Worm (Caenorhabditis elegans) whole organism, L4 larva: ENCODE results near the gene H41C03.2.
A peak's percentile ranks its signal among the peaks of the same experiment; 100 is the strongest.

Source experiments
- D1046.2 ChIP-seq: fragments of 200-800 bp; sonication (Bioruptor generic); IDR thresholded peaks from 2 replicates; pipeline ENCODE4 v1.3.6; 2022; ENCODE audit warnings: missing genetic modification characterization, missing compliant biosample characterization
- F44E2.7 ChIP-seq: fragments of 200-800 bp; sonication (Bioruptor generic); IDR thresholded peaks from 2 replicates; pipeline ENCODE4 v2.1.2; 2022; ENCODE audit warnings: missing genetic modification characterization, missing compliant biosample characterization
- T26A8.4 ChIP-seq: fragments of 200-800 bp; sonication (Bioruptor generic); IDR thresholded peaks from 2 replicates; pipeline ENCODE4 v1.3.6; 2022; ENCODE audit warnings: missing genetic modification characterization, missing compliant biosample characterization
- ZK337.2 ChIP-seq: fragments of 200-800 bp; sonication (Bioruptor generic); IDR thresholded peaks from 2 replicates; pipeline ENCODE4 v1.3.6; 2022; ENCODE audit warnings: missing genetic modification reagents, missing genetic modification characterization, missing compliant biosample characterization
- ZK546.5 ChIP-seq, 2 experiments: sonication (generic microtip); optimal IDR thresholded peaks; 2 replicates each; lab custom pipeline; 2017; ENCODE audit warnings: missing biosample characterization in 2 of 2, missing genetic modification characterization in 2 of 2
- attf-4 ChIP-seq: sonication (generic microtip); optimal IDR thresholded peaks from 3 replicates; lab custom pipeline; 2017; ENCODE audit warnings: missing biosample characterization, missing genetic modification characterization
- ceh-28 ChIP-seq: fragments of 150-350 bp; optimal IDR thresholded peaks from 2 replicates; lab custom pipeline; 2014; ENCODE audit warnings: missing biosample characterization, missing genetic modification reagents, missing genetic modification characterization
- ceh-32 ChIP-seq: sonication (generic microtip); optimal IDR thresholded peaks from 2 replicates; lab custom pipeline; 2016; ENCODE audit warnings: mild to moderate bottlenecking, missing genetic modification characterization, missing compliant biosample characterization; ENCODE audit not compliant: poor library complexity
- ces-1 ChIP-seq: fragments of 150-350 bp; sonication (generic microtip); optimal IDR thresholded peaks from 4 replicates; lab custom pipeline; 2014; ENCODE audit warnings: missing biosample characterization, missing genetic modification reagents, missing genetic modification characterization
- cey-2 ChIP-seq: sonication (generic microtip); optimal IDR thresholded peaks from 3 replicates; lab custom pipeline; 2017; ENCODE audit warnings: missing genetic modification characterization, mild to moderate bottlenecking, missing compliant biosample characterization, antibody characterized with exemption, borderline replicate concordance; ENCODE audit not compliant: insufficient read depth
- daf-16 ChIP-seq, 3 experiments: sonication (generic microtip); optimal IDR thresholded peaks; 2 replicates each; lab custom pipeline; 2016 to 2017; ENCODE audit warnings: missing genetic modification characterization in 3 of 3, missing genetic modification reagents in 3 of 3, mild to moderate bottlenecking in 2 of 3, missing compliant biosample characterization in 2 of 3, missing biosample characterization in 1 of 3, moderate library complexity in 1 of 3
- daf-19 ChIP-seq: fragments of 200-800 bp; sonication (Bioruptor generic); conservative IDR thresholded peaks from 2 replicates; pipeline ENCODE4 v1.3.6; 2022; ENCODE audit warnings: missing genetic modification characterization, missing compliant biosample characterization
- dmd-6 ChIP-seq: fragments of 200-800 bp; sonication (Bioruptor generic); IDR thresholded peaks from 2 replicates; pipeline ENCODE4 v1.3.6; 2022; ENCODE audit warnings: missing genetic modification reagents, missing genetic modification characterization, missing compliant biosample characterization
- duxl-1 ChIP-seq: sonication (generic microtip); optimal IDR thresholded peaks from 2 replicates; lab custom pipeline; 2016; ENCODE audit warnings: mild to moderate bottlenecking, missing genetic modification characterization, moderate library complexity, missing compliant biosample characterization; ENCODE audit not compliant: poor library complexity
- egl-27 ChIP-seq: sonication (generic microtip); optimal IDR thresholded peaks from 3 replicates; lab custom pipeline; 2017; ENCODE audit warnings: missing biosample characterization, missing genetic modification reagents, missing genetic modification characterization
- fkh-10 ChIP-seq: fragments of 150-350 bp; optimal IDR thresholded peaks from 2 replicates; lab custom pipeline; 2014; ENCODE audit warnings: missing biosample characterization, missing genetic modification reagents, missing genetic modification characterization
- hlh-11 ChIP-seq: fragments of 200-800 bp; sonication (Bioruptor generic); optimal IDR thresholded peaks from 2 replicates; lab custom pipeline; 2018; ENCODE audit warnings: mild to moderate bottlenecking, missing genetic modification characterization, missing compliant biosample characterization
- lim-7 ChIP-seq: fragments of 200-800 bp; sonication (Bioruptor generic); IDR thresholded peaks from 2 replicates; pipeline ENCODE4 v1.3.6; 2022; ENCODE audit warnings: missing genetic modification characterization, missing compliant biosample characterization
- lin-13 ChIP-seq: fragments of 150-350 bp; optimal IDR thresholded peaks from 2 replicates; lab custom pipeline; 2014; ENCODE audit warnings: missing biosample characterization, missing genetic modification reagents, missing genetic modification characterization
- lin-39 ChIP-seq: fragments of 150-350 bp; optimal IDR thresholded peaks from 2 replicates; lab custom pipeline; 2014; ENCODE audit warnings: missing biosample characterization, missing genetic modification reagents, missing genetic modification characterization
- lsy-2 ChIP-seq, 2 experiments: fragments of 150-350 bp in 1 of 2; sonication (generic microtip) in 1 of 2; optimal IDR thresholded peaks; 2 replicates each; lab custom pipeline; 2014 to 2017; ENCODE audit warnings: missing biosample characterization in 2 of 2, missing genetic modification characterization in 2 of 2
- mdl-1 ChIP-seq, 2 experiments: fragments of 150-350 bp in 1 of 2; sonication (generic microtip) in 1 of 2; optimal IDR thresholded peaks; 2 replicates each; lab custom pipeline; 2014 to 2017; ENCODE audit warnings: missing biosample characterization in 2 of 2, missing genetic modification characterization in 2 of 2
- mes-2 ChIP-seq: sonication (generic microtip); optimal IDR thresholded peaks from 2 replicates; lab custom pipeline; 2016; ENCODE audit warnings: missing genotype, mild to moderate bottlenecking, missing genetic modification characterization, missing compliant biosample characterization; ENCODE audit not compliant: poor library complexity, severe bottlenecking
- mxl-2 ChIP-seq: fragments of 200-800 bp; sonication (Bioruptor generic); conservative IDR thresholded peaks from 2 replicates; pipeline ENCODE4 v1.3.6; 2022; ENCODE audit warnings: missing genetic modification reagents, missing genetic modification characterization, missing compliant biosample characterization
- nhr-102 ChIP-seq: sonication (generic microtip); optimal IDR thresholded peaks from 2 replicates; lab custom pipeline; 2016; ENCODE audit warnings: mild to moderate bottlenecking, missing genetic modification characterization, moderate library complexity, missing compliant biosample characterization
- nhr-11 ChIP-seq: fragments of 150-350 bp; optimal IDR thresholded peaks from 2 replicates; lab custom pipeline; 2014; ENCODE audit warnings: missing biosample characterization, missing genetic modification characterization
- nhr-28 ChIP-seq: fragments of 150-350 bp; optimal IDR thresholded peaks from 2 replicates; lab custom pipeline; 2014; ENCODE audit warnings: missing biosample characterization, missing genetic modification characterization
- nhr-41 ChIP-seq: fragments of 200-800 bp; sonication (Bioruptor generic); IDR thresholded peaks from 2 replicates; pipeline ENCODE4 v1.3.6; 2022; ENCODE audit warnings: missing genetic modification reagents, missing genetic modification characterization, missing compliant biosample characterization
- nhr-42 ChIP-seq: fragments of 200-800 bp; sonication (Bioruptor generic); IDR thresholded peaks from 2 replicates; pipeline ENCODE4 v1.3.6; 2022; ENCODE audit warnings: missing genetic modification characterization, missing compliant biosample characterization
- nhr-76 ChIP-seq: fragments of 150-350 bp; optimal IDR thresholded peaks from 2 replicates; lab custom pipeline; 2014; ENCODE audit warnings: missing biosample characterization, missing genetic modification characterization
- nhr-77 ChIP-seq: fragments of 150-350 bp; optimal IDR thresholded peaks from 2 replicates; lab custom pipeline; 2014; ENCODE audit warnings: missing biosample characterization, missing genetic modification characterization
- php-3 ChIP-seq: fragments of 200-800 bp; sonication (Bioruptor generic); IDR thresholded peaks from 2 replicates; pipeline ENCODE4 v1.3.6; 2022; ENCODE audit warnings: missing genetic modification reagents, missing genetic modification characterization, missing compliant biosample characterization
- pqm-1 ChIP-seq: sonication (generic microtip); optimal IDR thresholded peaks from 2 replicates; lab custom pipeline; 2017; ENCODE audit warnings: missing biosample characterization, missing genetic modification characterization
- saeg-2 ChIP-seq: fragments of 200-800 bp; sonication (Bioruptor generic); IDR thresholded peaks from 2 replicates; pipeline ENCODE4 v1.3.6; 2022; ENCODE audit warnings: missing genetic modification reagents, missing genetic modification characterization, missing compliant biosample characterization
- set-16 ChIP-seq: fragments of 200-800 bp; sonication (Bioruptor generic); IDR thresholded peaks from 2 replicates; pipeline ENCODE4 v1.3.6; 2022; ENCODE audit warnings: missing genetic modification reagents, missing genetic modification characterization, missing compliant biosample characterization
- snpc-1.2 ChIP-seq: fragments of 200-800 bp; sonication (Bioruptor generic); IDR thresholded peaks from 2 replicates; pipeline ENCODE4 v1.3.6; 2022; ENCODE audit warnings: missing genetic modification reagents, missing genetic modification characterization, missing compliant biosample characterization
- spr-1 ChIP-seq: sonication (generic microtip); optimal IDR thresholded peaks from 2 replicates; lab custom pipeline; 2016; ENCODE audit warnings: mild to moderate bottlenecking, missing genetic modification characterization, missing compliant biosample characterization
- tra-1 ChIP-seq: fragments of 200-800 bp; sonication (Bioruptor generic); IDR thresholded peaks from 2 replicates; pipeline ENCODE4 v1.3.6; 2022; ENCODE audit warnings: missing genetic modification reagents, missing genetic modification characterization, missing compliant biosample characterization
- unc-39 ChIP-seq: sonication (generic microtip); optimal IDR thresholded peaks from 2 replicates; lab custom pipeline; 2017; ENCODE audit warnings: missing biosample characterization, missing genetic modification characterization
- unc-62 ChIP-seq, 3 experiments: fragments of 150-350 bp in 1 of 3; sonication (generic microtip); optimal IDR thresholded peaks in 2 of 3; peaks in 1 of 3; 1 replicate in 1 of 3; 2 replicates in 2 of 3; lab custom pipeline; 2014 to 2017; ENCODE audit warnings: missing biosample characterization in 3 of 3, missing genetic modification characterization in 3 of 3, missing genetic modification reagents in 3 of 3, missing genotype in 1 of 3
- zfp-3 ChIP-seq: fragments of 200-800 bp; sonication (Bioruptor generic); conservative IDR thresholded peaks from 2 replicates; pipeline ENCODE4 v1.3.6; 2022; ENCODE audit warnings: missing genetic modification reagents, missing genetic modification characterization, missing compliant biosample characterization
- ztf-7 ChIP-seq: fragments of 150-350 bp; optimal IDR thresholded peaks from 2 replicates; lab custom pipeline; 2014; ENCODE audit warnings: missing biosample characterization, missing genetic modification characterization

Gene H41C03.2

ce11 chrII:5885966-5886621 is 34.2 kb upstream of the H41C03.2 start (continued):
- peak; percentile 66 for TF ChIP-seq cey-2 (tag; lab: Kevin White, UChicago)
- TF ChIP-seq unc-62 (GFP tag; optimal IDR thresholded peaks at IDR 0.05 in 1 of 2; lab: Kevin White, UChicago), result no peak
- TF ChIP-seq unc-62 (tag; optimal IDR thresholded peaks at IDR 0.05; lab: Kevin White, UChicago), result no peak
- TF ChIP-seq ZK337.2, result no peak
- no peak for TF ChIP-seq ztf-7 (tag; lab: Kevin White, UChicago)
- no peak for TF ChIP-seq nhr-42
- peak; percentile 69 for TF ChIP-seq hlh-11 (tag; lab: Kevin White, UChicago)
- peak in 1 of 2 experiments; percentile 25 for TF ChIP-seq mdl-1 (tag; optimal IDR thresholded peaks at IDR 0.05; lab: Kevin White, UChicago)
- peak; percentile 4 for TF ChIP-seq nhr-102 (tag; lab: Kevin White, UChicago)
- TF ChIP-seq fkh-10, result no peak
- no peak for TF ChIP-seq ceh-28
- no peak for TF ChIP-seq lin-13 (GFP tag; lab: Kevin White, UChicago)
- no peak for TF ChIP-seq T26A8.4 (GFP tag; lab: Robert Waterston, UW)
- no peak for TF ChIP-seq egl-27 (tag; lab: Kevin White, UChicago)
- no peak for TF ChIP-seq nhr-11 (tag; lab: Kevin White, UChicago)
- TF ChIP-seq daf-16 (GFP tag; optimal IDR thresholded peaks at IDR 0.05; lab: Kevin White, UChicago), result no peak
- TF ChIP-seq daf-16 (tag; optimal IDR thresholded peaks at IDR 0.05; lab: Kevin White, UChicago), result peak; percentile 36
- TF ChIP-seq lsy-2 (tag; optimal IDR thresholded peaks at IDR 0.05; lab: Kevin White, UChicago), result peak; percentile 21 to 32
- TF ChIP-seq mes-2, result peak; percentile 30
- peak; percentile 81 for TF ChIP-seq nhr-28
- peak; percentile 36; the same call in 1 of the 2 replicates for TF ChIP-seq dmd-6 (GFP tag; lab: Robert Waterston, UW)
- TF ChIP-seq ces-1 (GFP tag; lab: Kevin White, UChicago), result no peak
- no peak for TF ChIP-seq spr-1 (tag; lab: Kevin White, UChicago)
- no peak for TF ChIP-seq zfp-3 (GFP tag; lab: Robert Waterston, UW)
- TF ChIP-seq mxl-2 (GFP tag; lab: Robert Waterston, UW), result no peak
- no peak for TF ChIP-seq set-16
- no peak for TF ChIP-seq F44E2.7 (GFP tag; lab: Robert Waterston, UW)
- TF ChIP-seq php-3 (GFP tag; lab: Robert Waterston, UW), result no peak
- TF ChIP-seq D1046.2, result no peak
- TF ChIP-seq duxl-1 (tag; lab: Kevin White, UChicago), result no peak
- TF ChIP-seq nhr-77 (tag; lab: Kevin White, UChicago), result peak; percentile 10

ce11 chrII:5884252-5884651 is 32.3 kb upstream of the H41C03.2 start, which contains the start of gene rfip-1:
Gene rfip-1, plus strand, starts transcription at chrII:5884552.
- no peak for TF ChIP-seq mes-2
- TF ChIP-seq zfp-3 (GFP tag; lab: Robert Waterston, UW), result no peak
- no peak for TF ChIP-seq ceh-32 (tag; lab: Kevin White, UChicago)
- no peak for TF ChIP-seq saeg-2 (GFP tag; lab: Robert Waterston, UW)
- TF ChIP-seq tra-1 (GFP tag; lab: Robert Waterston, UW), result no peak
- no peak for TF ChIP-seq snpc-1.2
- TF ChIP-seq daf-19 (GFP tag; lab: Robert Waterston, UW), result no peak
- no peak for TF ChIP-seq nhr-41 (GFP tag; lab: Robert Waterston, UW)
- no peak for TF ChIP-seq nhr-77 (tag; lab: Kevin White, UChicago)
- no peak for TF ChIP-seq lin-39
- no peak for TF ChIP-seq pqm-1 (tag; lab: Kevin White, UChicago)
- no peak for TF ChIP-seq nhr-76 (tag; lab: Kevin White, UChicago)
- no peak for TF ChIP-seq unc-39 (tag; lab: Kevin White, UChicago)
- no peak for TF ChIP-seq ZK546.5 (tag; optimal IDR thresholded peaks at IDR 0.05; lab: Kevin White, UChicago)
- TF ChIP-seq F44E2.7 (GFP tag; lab: Robert Waterston, UW), result no peak
- no peak for TF ChIP-seq attf-4 (tag; lab: Kevin White, UChicago)
- no peak for TF ChIP-seq lim-7
- TF ChIP-seq mxl-2 (GFP tag; lab: Robert Waterston, UW), result no peak
